Fruit fly (Drosophila melanogaster): Measurements from ENCODE around the gene mnb.

Gene mnb

DNA sequence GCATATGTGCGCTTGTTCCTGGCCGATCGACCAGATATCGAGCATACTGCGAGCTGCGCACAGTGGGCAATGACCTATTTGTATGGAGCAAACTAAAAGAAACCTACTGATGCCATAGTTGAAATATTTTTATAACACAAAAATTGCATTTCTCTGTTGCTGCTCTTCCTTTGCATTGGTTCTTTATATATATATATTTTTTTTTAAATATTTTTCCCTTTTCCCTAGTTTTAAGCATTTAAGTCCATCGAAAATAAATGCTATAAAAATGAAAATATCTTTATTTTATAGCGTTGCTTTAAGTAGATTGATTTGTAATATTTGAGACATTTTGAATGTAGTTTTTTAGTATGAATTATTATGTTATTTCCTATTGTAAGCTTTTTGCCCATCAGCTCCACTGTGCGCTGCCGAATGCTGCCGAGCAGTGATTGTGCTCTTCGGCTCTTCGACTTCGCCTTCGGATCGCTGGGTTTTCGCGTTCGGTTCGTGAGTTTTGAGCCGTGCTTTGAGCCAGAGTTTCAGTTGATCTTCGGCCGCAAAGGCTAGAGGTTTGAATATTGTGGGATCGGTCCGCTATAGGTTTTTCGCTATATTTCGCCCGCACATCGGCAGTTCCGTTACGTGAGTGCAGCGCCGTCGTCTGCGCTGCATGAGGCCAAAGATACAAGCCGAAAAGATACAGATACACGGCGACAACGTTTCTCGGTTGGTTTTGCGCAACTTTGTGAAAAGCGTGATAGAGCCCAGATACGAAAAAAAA is 24.1 kb upstream of the mnb start, which contains the start of gene CG6847 (continued):
- TF ChIP-seq zfh1 (GFP tag; IDR thresholded peaks at IDR 0.05) (0 out of 3 replicates have a peak, but pooled peaks have one; percentile 4), CG7556 (GFP tag; optimal IDR thresholded peaks at IDR 0.05) (peak; percentile 93), Hand (GFP tag; optimal IDR thresholded peaks at IDR 0.05) (no peak), ase (GFP tag; IDR thresholded peaks at IDR 0.05) (no peak), caup (GFP tag; optimal IDR thresholded peaks at IDR 0.05; ENCODE audit: severe bottlenecking) (peak; percentile 9), CG10543 (GFP tag; optimal IDR thresholded peaks at IDR 0.05) (peak; percentile 77), Trl (optimal IDR thresholded peaks at IDR 0.05) (no peak), Trl (GFP tag; optimal IDR thresholded peaks at IDR 0.05) (peak; percentile 12), gcm (GFP tag; optimal IDR thresholded peaks at IDR 0.05) (peak; percentile 69), insv (GFP tag; optimal IDR thresholded peaks at IDR 0.05) (no peak), CG18764 (GFP tag; optimal IDR thresholded peaks at IDR 0.05) (peak; percentile 27), trem (tag; optimal IDR thresholded peaks at IDR 0.05) (peak; percentile 3), CG12104 (GFP tag; optimal IDR thresholded peaks at IDR 0.05) (peak; percentile 52), NC2β (GFP tag; optimal IDR thresholded peaks at IDR 0.05) (no peak), Tbp (GFP tag; optimal IDR thresholded peaks at IDR 0.05) (no peak), shn (GFP tag; optimal IDR thresholded peaks at IDR 0.05) (no peak), CG16863 (GFP tag; optimal IDR thresholded peaks at IDR 0.05) (peak; percentile 18), ham (GFP tag; IDR thresholded peaks at IDR 0.05) (no peak), Ets65A (GFP tag) (peak; percentile 90), pho (GFP tag; optimal IDR thresholded peaks at IDR 0.05) (no peak), CG7745 (tag; optimal IDR thresholded peaks at IDR 0.05) (no peak), HLH3B (GFP tag; IDR thresholded peaks at IDR 0.05) (no peak; the same call in 1 of the 2 replicates), her (GFP tag; optimal IDR thresholded peaks at IDR 0.05) (no peak), cad (GFP tag; optimal IDR thresholded peaks at IDR 0.05) (no peak), CG6854 (GFP tag; optimal IDR thresholded peaks at IDR 0.05) (no peak), ATbp (GFP tag; optimal IDR thresholded peaks at IDR 0.05) (peak; percentile 66), CG8478 (optimal IDR thresholded peaks at IDR 0.05) (no peak), CG13424 (tag; optimal IDR thresholded peaks at IDR 0.05) (peak; percentile 61), chn (GFP tag; optimal IDR thresholded peaks at IDR 0.05) (peak; percentile 5), CG11456 (GFP tag; IDR thresholded peaks at IDR 0.05) (peak; percentile 53; the same call in 1 of the 3 replicates), CG11247 (GFP tag; IDR thresholded peaks at IDR 0.05) (peak; percentile 31; the same call in 1 of the 2 replicates), btn (GFP tag; optimal IDR thresholded peaks at IDR 0.05) (no peak), Atf6 (GFP tag; IDR thresholded peaks at IDR 0.05) (peak; percentile 36; the same call in 1 of the 2 replicates), dimm (GFP tag; IDR thresholded peaks at IDR 0.05) (no peak), lab (GFP tag; optimal IDR thresholded peaks at IDR 0.05) (peak; percentile 42), Dp (GFP tag; optimal IDR thresholded peaks at IDR 0.05) (no peak), ems (GFP tag; optimal IDR thresholded peaks at IDR 0.05) (peak; percentile 11), CG15601 (tag; optimal IDR thresholded peaks at IDR 0.05) (peak; percentile 12), CG6175 (GFP tag; IDR thresholded peaks at IDR 0.05) (0 out of 3 replicates have a peak, but pooled peaks have one; percentile 53), CG32532 (GFP tag; IDR thresholded peaks at IDR 0.05) (peak; percentile 69), nom (GFP tag; optimal IDR thresholded peaks at IDR 0.05) (no peak), ind (GFP tag; optimal IDR thresholded peaks at IDR 0.05) (peak; percentile 38), Chrac-16 (GFP tag; optimal IDR thresholded peaks at IDR 0.05) (peak; percentile 65), CG17359 (tag; optimal IDR thresholded peaks at IDR 0.05) (peak; percentile 38), slbo (GFP tag; IDR thresholded peaks at IDR 0.05) (peak; percentile 61), dpn (GFP tag; optimal IDR thresholded peaks at IDR 0.05) (peak; percentile 29 to 73), CG3847 (GFP tag; IDR thresholded peaks at IDR 0.05) (peak; percentile 36), bab2 (GFP tag; optimal IDR thresholded peaks at IDR 0.05) (no peak), CHES-1-like (GFP tag; optimal IDR thresholded peaks at IDR 0.05) (no peak), Ptx1 (GFP tag; IDR thresholded peaks at IDR 0.05) (peak; percentile 69), hth (optimal IDR thresholded peaks at IDR 0.05) (no peak)

Data from whole organism, embryonic.